Fruit fly (Drosophila melanogaster) whole organism: ENCODE measurements around the gene CG43089.

Experiments used
- pan ChIP-seq: fragments of >200 bp; optimal IDR thresholded peaks from 2 replicates; lab custom pipeline; 2017
- psq ChIP-seq: fragments of >200 bp; optimal IDR thresholded peaks from 2 replicates; lab custom pipeline; 2017

DNA sequence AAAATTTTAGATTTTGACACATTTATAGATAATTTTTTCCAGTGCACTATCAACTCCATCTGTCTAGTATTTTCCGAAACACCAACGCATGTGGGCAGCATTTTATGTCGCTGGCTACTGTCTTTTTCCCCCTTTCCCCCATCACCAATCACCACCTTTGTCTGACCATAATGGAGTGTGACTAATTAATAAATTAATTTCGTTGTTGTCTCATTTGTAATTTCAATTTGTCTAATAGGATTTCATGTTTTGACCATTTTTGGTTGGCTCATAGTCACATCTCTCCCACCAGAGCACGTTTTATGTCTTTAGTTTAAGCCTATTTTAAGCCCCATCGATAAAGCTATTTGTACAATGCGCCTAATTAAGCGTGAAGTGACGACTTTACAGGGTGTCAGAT, 5.9 kb upstream of the CG43089 start:
- TF ChIP-seq psq (lab: Kevin White, UChicago) (no peak), pan (no peak)
